Worm (Caenorhabditis elegans): Measurements from ENCODE around the gene abu-11.

Gene abu-11

ce11 chrII:159294-159922, 35.0 kb downstream of the abu-11 start (continued):
- TF ChIP-seq snu-23 (GFP tag; optimal IDR thresholded peaks at IDR 0.05) (peak; percentile 63), tbx-2 (tag; optimal IDR thresholded peaks at IDR 0.05) (no peak), swsn-7 (tag; optimal IDR thresholded peaks at IDR 0.05) (no peak), lir-3 (tag; optimal IDR thresholded peaks at IDR 0.05; ENCODE audit: poor library complexity) (no peak), nhr-77 (tag; optimal IDR thresholded peaks at IDR 0.05) (no peak), mdl-1 (tag; optimal IDR thresholded peaks at IDR 0.05) (peak in 1 of 2 experiments; percentile 10), unc-98 (GFP tag; IDR thresholded peaks at IDR 0.05) (no peak), aha-1 (tag; optimal IDR thresholded peaks at IDR 0.05) (no peak), dpl-1 (GFP tag; optimal IDR thresholded peaks at IDR 0.05) (peak in 2 of 3 experiments; percentile 2 to 31), efl-1 (optimal IDR thresholded peaks at IDR 0.05) (peak; percentile 39 to 47), efl-1 (GFP tag; optimal IDR thresholded peaks at IDR 0.05 in 1 of 2) (peak; percentile 2 to 91), ceh-88 (GFP tag; IDR thresholded peaks at IDR 0.05) (no peak), ceh-8 (GFP tag; optimal IDR thresholded peaks at IDR 0.05) (no peak), lsy-2 (tag; optimal IDR thresholded peaks at IDR 0.05) (peak; percentile 31 to 68), ama-1 (optimal IDR thresholded peaks at IDR 0.05) (no peak), nhr-11 (tag; optimal IDR thresholded peaks at IDR 0.05) (no peak), aly-2 (tag; optimal IDR thresholded peaks at IDR 0.05) (no peak), sox-4 (tag; optimal IDR thresholded peaks at IDR 0.05) (no peak), alr-1 (tag; optimal IDR thresholded peaks at IDR 0.05; ENCODE audit: borderline replicate concordance) (no peak), fos-1 (tag; optimal IDR thresholded peaks at IDR 0.05) (peak; percentile 37), zip-4 (GFP tag; optimal IDR thresholded peaks at IDR 0.05) (no peak), unc-62 (GFP tag; optimal IDR thresholded peaks at IDR 0.05) (no peak), ceh-63 (GFP tag; optimal IDR thresholded peaks at IDR 0.05) (no peak), nhr-90 (tag; optimal IDR thresholded peaks at IDR 0.05; ENCODE audit: poor library complexity) (no peak), hlh-4 (tag; optimal IDR thresholded peaks at IDR 0.05) (no peak), lin-39 (tag; optimal IDR thresholded peaks at IDR 0.05) (no peak), nhr-71 (tag; optimal IDR thresholded peaks at IDR 0.05) (peak; percentile 68), C16A3.4 (tag; optimal IDR thresholded peaks at IDR 0.05) (no peak), blmp-1 (tag; optimal IDR thresholded peaks at IDR 0.05) (peak; percentile 81), nhr-20 (tag; optimal IDR thresholded peaks at IDR 0.05) (peak; percentile 48), efl-3 (GFP tag; optimal IDR thresholded peaks at IDR 0.05) (no peak), isw-1 (GFP tag; IDR thresholded peaks at IDR 0.05) (no peak), nhr-85 (tag) (peak; percentile 78), snpc-4 (tag; optimal IDR thresholded peaks at IDR 0.05) (no peak), mef-2 (tag; optimal IDR thresholded peaks at IDR 0.05) (no peak), zag-1 (tag; optimal IDR thresholded peaks at IDR 0.05) (no peak), lin-14 (GFP tag; optimal IDR thresholded peaks at IDR 0.05) (peak; percentile 66), hlh-17 (GFP tag; optimal IDR thresholded peaks at IDR 0.05; ENCODE audit: borderline replicate concordance) (no peak)

- peak; percentile 22 for TF ChIP-seq tbx-2 (tag; optimal IDR thresholded peaks at IDR 0.05)
- TF ChIP-seq nhr-47 (tag; optimal IDR thresholded peaks at IDR 0.05) = peak; percentile 44
- peak; percentile 6 for TF ChIP-seq swsn-7 (tag; optimal IDR thresholded peaks at IDR 0.05)
- TF ChIP-seq lin-14 (GFP tag; optimal IDR thresholded peaks at IDR 0.05) = peak; percentile 61
- no peak for TF ChIP-seq unc-62 (GFP tag; optimal IDR thresholded peaks at IDR 0.05)
- peak; percentile 76 for TF ChIP-seq fkh-8 (tag; optimal IDR thresholded peaks at IDR 0.05)
- TF ChIP-seq fkh-10 (GFP tag; optimal IDR thresholded peaks at IDR 0.05) = no peak
- peak in 1 of 6 experiments; percentile 17 for TF ChIP-seq elt-3 (tag; optimal IDR thresholded peaks at IDR 0.05)
- no peak for TF ChIP-seq snu-23 (GFP tag; optimal IDR thresholded peaks at IDR 0.05)
- TF ChIP-seq blmp-1 (tag; optimal IDR thresholded peaks at IDR 0.05) = peak; percentile 98
- peak; percentile 27 for TF ChIP-seq nhr-85 (tag)
- TF ChIP-seq nhr-71 (tag; optimal IDR thresholded peaks at IDR 0.05) = peak; percentile 58
Observed at ce11 chrII:158004-158731, 36.2 kb downstream of the abu-11 start.

Data from whole organism, L1 larva.